Fruit fly (Drosophila melanogaster): ENCODE data around the gene CG10859.

The CG10859 gene

DNA sequence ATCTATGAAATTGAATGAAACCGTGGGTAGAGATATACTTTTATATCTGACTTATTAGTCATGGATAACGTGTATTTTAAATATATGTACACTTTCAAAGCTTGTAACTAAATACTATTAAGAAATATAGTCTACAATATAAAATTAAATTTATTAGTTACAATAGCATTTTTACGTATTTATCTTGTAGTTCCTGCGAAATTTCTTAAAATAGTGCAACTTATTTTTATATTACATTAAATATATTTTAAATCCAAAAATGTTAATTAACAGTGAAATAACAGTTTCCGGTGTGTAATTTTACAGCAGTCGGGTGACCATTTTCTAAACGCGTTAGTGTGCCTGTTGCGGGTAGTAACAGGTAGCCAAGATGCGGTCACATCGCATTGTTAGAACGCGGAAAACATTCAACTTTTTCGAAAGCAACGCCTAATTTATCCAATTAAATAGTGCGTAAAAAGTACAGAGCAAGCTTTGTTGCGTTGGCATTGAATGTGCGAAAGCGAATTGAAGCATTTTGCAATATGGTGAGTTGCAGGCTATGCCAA is at the start of gene CG10859, which contains the start of gene CG7110 (continued):
- peak; percentile 16 for TF ChIP-seq Jarid2 (GFP tag; optimal IDR thresholded peaks at IDR 0.05)
- no peak for TF ChIP-seq dysf (GFP tag; IDR thresholded peaks at IDR 0.05)
- no peak for TF ChIP-seq ttk (GFP tag; IDR thresholded peaks at IDR 0.05)
- TF ChIP-seq peb (GFP tag; IDR thresholded peaks at IDR 0.05) = no peak
- no peak for TF ChIP-seq hkb (optimal IDR thresholded peaks at IDR 0.05)
- TF ChIP-seq hkb (GFP tag; IDR thresholded peaks at IDR 0.05) = peak; percentile 53
- no peak for TF ChIP-seq CG17802 (tag; optimal IDR thresholded peaks at IDR 0.05)
- TF ChIP-seq CG6654 (GFP tag; optimal IDR thresholded peaks at IDR 0.05) = no peak
- peak; percentile 4 for TF ChIP-seq Xbp1 (GFP tag; optimal IDR thresholded peaks at IDR 0.05)
- TF ChIP-seq Med (GFP tag) = peak; percentile 91
- TF ChIP-seq kah (GFP tag; optimal IDR thresholded peaks at IDR 0.05) = peak; percentile 89
- peak; percentile 54; the same call in 1 of the 2 replicates for TF ChIP-seq CG3847 (GFP tag; IDR thresholded peaks at IDR 0.05)
- TF ChIP-seq CG12769 (tag; optimal IDR thresholded peaks at IDR 0.05) = no peak
- no peak for TF ChIP-seq rib (GFP tag; IDR thresholded peaks at IDR 0.05)
- peak; percentile 87 for TF ChIP-seq stwl (tag; optimal IDR thresholded peaks at IDR 0.05)
- TF ChIP-seq HmgD (GFP tag; optimal IDR thresholded peaks at IDR 0.05) = no peak
- peak; percentile 70 for TF ChIP-seq Ets65A (GFP tag)
- peak; percentile 51 for TF ChIP-seq grau (tag; optimal IDR thresholded peaks at IDR 0.05)
- TF ChIP-seq CG8089 (GFP tag; optimal IDR thresholded peaks at IDR 0.05) = no peak
- no peak for TF ChIP-seq wor (GFP tag; IDR thresholded peaks at IDR 0.05)
- TF ChIP-seq CHES-1-like (GFP tag; optimal IDR thresholded peaks at IDR 0.05) = no peak
- no peak for TF ChIP-seq CG11695 (GFP tag; IDR thresholded peaks at IDR 0.05)
- no peak for TF ChIP-seq ato (GFP tag; IDR thresholded peaks at IDR 0.05; ENCODE audit: partially characterized antibody)
- no peak for TF ChIP-seq CG12744 (GFP tag; optimal IDR thresholded peaks at IDR 0.05)
- no peak for TF ChIP-seq CG6254 (GFP tag; optimal IDR thresholded peaks at IDR 0.05)
- TF ChIP-seq Adf1 (GFP tag; IDR thresholded peaks at IDR 0.05) = no peak
- TF ChIP-seq MBD-R2 (GFP tag; IDR thresholded peaks at IDR 0.05) = peak; percentile 48; the same call in 1 of the 2 replicates
- no peak for TF ChIP-seq Trl (optimal IDR thresholded peaks at IDR 0.05)
- no peak for TF ChIP-seq Trl (GFP tag; optimal IDR thresholded peaks at IDR 0.05)
- no peak for TF ChIP-seq CG8478 (optimal IDR thresholded peaks at IDR 0.05)
- TF ChIP-seq CG15269 (tag; optimal IDR thresholded peaks at IDR 0.05) = peak; percentile 33
- TF ChIP-seq gfzf (GFP tag; optimal IDR thresholded peaks at IDR 0.05) = peak; percentile 86
- peak; percentile 55 for TF ChIP-seq nau (GFP tag; optimal IDR thresholded peaks at IDR 0.05)
- peak; percentile 29 for TF ChIP-seq CG6813 (GFP tag; optimal IDR thresholded peaks at IDR 0.05)
- no peak for TF ChIP-seq CG18476 (GFP tag; optimal IDR thresholded peaks at IDR 0.05)
- TF ChIP-seq Bteb2 (GFP tag; optimal IDR thresholded peaks at IDR 0.05) = peak; percentile 34
- peak; percentile 48 for TF ChIP-seq CG11504 (tag; optimal IDR thresholded peaks at IDR 0.05)
- no peak for TF ChIP-seq CG7786 (GFP tag; optimal IDR thresholded peaks at IDR 0.05)
- TF ChIP-seq Eip74EF (GFP tag; optimal IDR thresholded peaks at IDR 0.05) = peak in 1 of 2 experiments; percentile 55
- no peak for TF ChIP-seq Usf (GFP tag; optimal IDR thresholded peaks at IDR 0.05)
- TF ChIP-seq CG1602 (GFP tag; optimal IDR thresholded peaks at IDR 0.05) = no peak
- no peak for TF ChIP-seq ssp (GFP tag; IDR thresholded peaks at IDR 0.05)
- TF ChIP-seq CG7271 (tag; optimal IDR thresholded peaks at IDR 0.05) = peak; percentile 46
- TF ChIP-seq hbn (GFP tag; IDR thresholded peaks at IDR 0.05; ENCODE audit: partially characterized antibody) = no peak
- TF ChIP-seq Ravus (GFP tag; IDR thresholded peaks at IDR 0.05) = no peak
- TF ChIP-seq insv (GFP tag; optimal IDR thresholded peaks at IDR 0.05) = peak in 1 of 2 experiments; percentile 50
- no peak for TF ChIP-seq Deaf1 (tag; optimal IDR thresholded peaks at IDR 0.05)
- TF ChIP-seq pho (GFP tag; optimal IDR thresholded peaks at IDR 0.05) = no peak
- peak; percentile 56 for TF ChIP-seq CG17912 (GFP tag; optimal IDR thresholded peaks at IDR 0.05)
- TF ChIP-seq CG2875 (GFP tag; optimal IDR thresholded peaks at IDR 0.05) = peak; percentile 26
- TF ChIP-seq CG8944 (GFP tag; optimal IDR thresholded peaks at IDR 0.05) = no peak
- no peak for TF ChIP-seq org-1 (GFP tag; optimal IDR thresholded peaks at IDR 0.05)

Measured in whole organism, embryonic.